Worm (Caenorhabditis elegans) whole organism, early embryonic: Measurements from ENCODE around the gene hmp-1.

Experiments
- B0310.2 ChIP-seq: sonication (generic microtip); optimal IDR thresholded peaks from 2 replicates; lab custom pipeline; 2016; ENCODE audit warnings: mild to moderate bottlenecking, missing genetic modification characterization, missing compliant biosample characterization
- F13C5.2 ChIP-seq: sonication (generic microtip); optimal IDR thresholded peaks from 2 replicates; lab custom pipeline; 2017; ENCODE audit warnings: mild to moderate bottlenecking, missing genetic modification characterization, inconsistent platforms, missing compliant biosample characterization
- aly-1 ChIP-seq: sonication (generic microtip); optimal IDR thresholded peaks from 2 replicates; lab custom pipeline; 2016; ENCODE audit warnings: missing genetic modification characterization, missing compliant biosample characterization
- ama-1 ChIP-seq: fragments of 150-350 bp; optimal IDR thresholded peaks from 2 replicates; lab custom pipeline; 2014
- ceh-13 ChIP-seq: fragments of 200-800 bp; sonication (Bioruptor generic); optimal IDR thresholded peaks from 2 replicates; lab custom pipeline; 2018; ENCODE audit warnings: mild to moderate bottlenecking, missing genetic modification characterization, missing compliant biosample characterization
- ceh-36 ChIP-seq: sonication (generic microtip); optimal IDR thresholded peaks from 2 replicates; lab custom pipeline; 2016; ENCODE audit warnings: missing genetic modification characterization, inconsistent platforms, missing compliant biosample characterization
- ets-7 ChIP-seq: sonication (generic microtip); optimal IDR thresholded peaks from 2 replicates; lab custom pipeline; 2016; ENCODE audit warnings: missing genotype, missing genetic modification characterization, missing compliant biosample characterization
- flt-1 ChIP-seq: fragments of 200-800 bp; sonication (Bioruptor generic); IDR thresholded peaks from 2 replicates; pipeline ENCODE4 v1.3.6; 2022; ENCODE audit warnings: missing genetic modification characterization, missing compliant biosample characterization
- hmbx-1 ChIP-seq: sonication (generic microtip); optimal IDR thresholded peaks from 2 replicates; lab custom pipeline; 2016; ENCODE audit warnings: mild to moderate bottlenecking, missing genetic modification characterization, missing compliant biosample characterization
- hmg-4 ChIP-seq: fragments of 200-800 bp; sonication (Bioruptor generic); optimal IDR thresholded peaks from 2 replicates; lab custom pipeline; 2018; ENCODE audit warnings: mild to moderate bottlenecking, missing genetic modification characterization, missing compliant biosample characterization
- hnd-1 ChIP-seq: sonication (generic microtip); optimal IDR thresholded peaks from 2 replicates; lab custom pipeline; 2016; ENCODE audit warnings: missing genetic modification characterization, missing compliant biosample characterization
- pes-1 ChIP-seq: fragments of 200-800 bp; sonication (Bioruptor generic); IDR thresholded peaks from 2 replicates; pipeline ENCODE4 v1.3.6; 2022; ENCODE audit warnings: missing genetic modification reagents, missing genetic modification characterization, missing compliant biosample characterization
- scrt-1 ChIP-seq: fragments of 200-800 bp; sonication (Bioruptor generic); IDR thresholded peaks from 2 replicates; pipeline ENCODE4 v1.3.6; 2022; ENCODE audit warnings: missing genetic modification characterization, missing compliant biosample characterization
- sea-1 ChIP-seq: fragments of 200-800 bp; sonication (Bioruptor generic); conservative IDR thresholded peaks from 2 replicates; pipeline ENCODE4 v1.3.6; 2022; ENCODE audit warnings: missing genetic modification characterization, missing compliant biosample characterization
- tbx-11 ChIP-seq: fragments of 200-800 bp; sonication (Bioruptor generic); IDR thresholded peaks from 2 replicates; pipeline ENCODE4 v1.3.6; 2022; ENCODE audit warnings: missing genetic modification characterization, missing compliant biosample characterization
- tbx-37 ChIP-seq: fragments of 200-800 bp; sonication (Bioruptor generic); conservative IDR thresholded peaks from 2 replicates; pipeline ENCODE4 v1.3.6; 2022; ENCODE audit warnings: missing genetic modification reagents, missing genetic modification characterization, missing compliant biosample characterization
- tra-4 ChIP-seq: sonication (generic microtip); optimal IDR thresholded peaks from 2 replicates; lab custom pipeline; 2017; ENCODE audit warnings: missing genetic modification characterization, missing compliant biosample characterization

hmp-1 gene

ce11 chrV:11853723-11854122 is 8.1 kb downstream of the hmp-1 start:
- TF ChIP-seq ama-1 (lab: Kevin White, UChicago), result no peak
- TF ChIP-seq F13C5.2 (tag; lab: Kevin White, UChicago), result no peak
- no peak for TF ChIP-seq scrt-1 (GFP tag; lab: Robert Waterston, UW)
- TF ChIP-seq hmbx-1 (tag; lab: Kevin White, UChicago), result no peak
- TF ChIP-seq tbx-37, result no peak
- TF ChIP-seq tra-4 (tag; lab: Kevin White, UChicago), result no peak
- TF ChIP-seq hmg-4 (GFP tag; lab: Kevin White, UChicago), result no peak
- no peak for TF ChIP-seq flt-1 (GFP tag; lab: Robert Waterston, UW)
- no peak for TF ChIP-seq hnd-1
- no peak for TF ChIP-seq B0310.2 (tag; lab: Kevin White, UChicago)
- no peak for TF ChIP-seq aly-1 (tag; lab: Kevin White, UChicago)
- TF ChIP-seq sea-1 (GFP tag; lab: Robert Waterston, UW), result no peak
- no peak for TF ChIP-seq tbx-11 (GFP tag; lab: Robert Waterston, UW)
- TF ChIP-seq ceh-36 (tag; lab: Kevin White, UChicago), result no peak
- TF ChIP-seq pes-1 (GFP tag; lab: Robert Waterston, UW), result no peak
- TF ChIP-seq ets-7 (tag; lab: Kevin White, UChicago), result no peak
- no peak for TF ChIP-seq ceh-13 (GFP tag; lab: Kevin White, UChicago)

- TF ChIP-seq flt-1 (GFP tag; lab: Robert Waterston, UW) (no peak), ceh-13 (GFP tag; lab: Kevin White, UChicago) (no peak), hmg-4 (GFP tag; lab: Kevin White, UChicago) (no peak)
These were observed 9.2 kb downstream of the hmp-1 start for ce11 chrV:11854905-11855304.

- TF ChIP-seq ceh-36 (tag; lab: Kevin White, UChicago) (no peak), ama-1 (lab: Kevin White, UChicago) (no peak), hnd-1 (no peak), tra-4 (tag; lab: Kevin White, UChicago) (no peak), sea-1 (GFP tag; lab: Robert Waterston, UW) (no peak), flt-1 (GFP tag; lab: Robert Waterston, UW) (no peak), hmbx-1 (tag; lab: Kevin White, UChicago) (no peak), hmg-4 (GFP tag; lab: Kevin White, UChicago) (no peak), aly-1 (tag; lab: Kevin White, UChicago) (no peak), F13C5.2 (tag; lab: Kevin White, UChicago) (no peak), pes-1 (GFP tag; lab: Robert Waterston, UW) (no peak), tbx-37 (no peak)
These were observed 10.4 kb downstream of the hmp-1 start for ce11 chrV:11856022-11856421.

- TF ChIP-seq ets-7 (tag; lab: Kevin White, UChicago) (no peak), hnd-1 (no peak), hmg-4 (GFP tag; lab: Kevin White, UChicago) (no peak)
These were observed 12.1 kb downstream of the hmp-1 start for ce11 chrV:11857756-11858155.

- TF ChIP-seq hnd-1, result no peak
- TF ChIP-seq pes-1 (GFP tag; lab: Robert Waterston, UW), result no peak
- no peak for TF ChIP-seq tbx-37
- no peak for TF ChIP-seq ceh-36 (tag; lab: Kevin White, UChicago)
- TF ChIP-seq scrt-1 (GFP tag; lab: Robert Waterston, UW), result no peak
- TF ChIP-seq ets-7 (tag; lab: Kevin White, UChicago), result no peak
- TF ChIP-seq flt-1 (GFP tag; lab: Robert Waterston, UW), result no peak
- TF ChIP-seq tbx-11 (GFP tag; lab: Robert Waterston, UW), result no peak
- no peak for TF ChIP-seq ama-1 (lab: Kevin White, UChicago)
- TF ChIP-seq sea-1 (GFP tag; lab: Robert Waterston, UW), result no peak
These were observed 12.6 kb downstream of the hmp-1 start for ce11 chrV:11858299-11858698.

- no peak for TF ChIP-seq scrt-1 (GFP tag; lab: Robert Waterston, UW)
- TF ChIP-seq B0310.2 (tag; lab: Kevin White, UChicago), result no peak
- no peak for TF ChIP-seq sea-1 (GFP tag; lab: Robert Waterston, UW)
These were observed 13.6 kb downstream of the hmp-1 start for ce11 chrV:11859082-11859858.

ce11 chrV:11860375-11860774 is 14.7 kb downstream of the hmp-1 start, which contains the start of gene R13H4.5:
Gene R13H4.5 (plus strand): TSS chrV:11860675.
- TF ChIP-seq hmg-4 (GFP tag; lab: Kevin White, UChicago) (no peak), hnd-1 (no peak)

ce11 chrV:11861880-11862544 is 16.3 kb downstream of the hmp-1 start:
- TF ChIP-seq ets-7 (tag; lab: Kevin White, UChicago) (no peak), flt-1 (GFP tag; lab: Robert Waterston, UW) (no peak), hmbx-1 (tag; lab: Kevin White, UChicago) (no peak), aly-1 (tag; lab: Kevin White, UChicago) (no peak), hmg-4 (GFP tag; lab: Kevin White, UChicago) (no peak), ceh-13 (GFP tag; lab: Kevin White, UChicago) (no peak), hnd-1 (no peak), tbx-11 (GFP tag; lab: Robert Waterston, UW) (no peak), tbx-37 (no peak), B0310.2 (tag; lab: Kevin White, UChicago) (no peak), sea-1 (GFP tag; lab: Robert Waterston, UW) (no peak), ceh-36 (tag; lab: Kevin White, UChicago) (no peak), F13C5.2 (tag; lab: Kevin White, UChicago) (no peak), pes-1 (GFP tag; lab: Robert Waterston, UW) (no peak), scrt-1 (GFP tag; lab: Robert Waterston, UW) (no peak), tra-4 (tag; lab: Kevin White, UChicago) (no peak), ama-1 (lab: Kevin White, UChicago) (no peak)
